Worm (Caenorhabditis elegans) whole organism, L1 larva: ENCODE results near the gene dmd-7.

Experiments used
- C04F5.9 ChIP-seq: sonication (generic microtip); optimal IDR thresholded peaks from 2 replicates; lab custom pipeline; 2016; ENCODE audit warnings: missing genetic modification characterization, missing compliant biosample characterization
- C34B4.2 ChIP-seq: sonication (generic microtip); optimal IDR thresholded peaks from 2 replicates; lab custom pipeline; 2017; ENCODE audit warnings: mild to moderate bottlenecking, missing genetic modification characterization, missing compliant biosample characterization
- alr-1 ChIP-seq: fragments of 200-800 bp; sonication (Bioruptor generic); optimal IDR thresholded peaks from 2 replicates; lab custom pipeline; 2018; ENCODE audit warnings: borderline replicate concordance, mild to moderate bottlenecking, missing genetic modification characterization, missing compliant biosample characterization
- aly-2 ChIP-seq: fragments of 150-350 bp; optimal IDR thresholded peaks from 2 replicates; lab custom pipeline; 2014; ENCODE audit warnings: missing biosample characterization, missing genetic modification characterization
- ama-1 ChIP-seq: fragments of 150-350 bp; optimal IDR thresholded peaks from 2 replicates; lab custom pipeline; 2014
- ceh-82 ChIP-seq, 3 experiments: fragments of 150-350 bp in 1 of 3; sonication (generic microtip) in 2 of 3; optimal IDR thresholded peaks; 2 replicates each; lab custom pipeline; 2014 to 2017; ENCODE audit warnings: missing biosample characterization in 3 of 3, missing genetic modification characterization in 3 of 3
- ceh-88 ChIP-seq: fragments of 200-800 bp; sonication (Bioruptor generic); IDR thresholded peaks from 2 replicates; pipeline ENCODE4 v1.3.6; 2022; ENCODE audit warnings: missing genetic modification characterization, missing compliant biosample characterization
- ceh-90 ChIP-seq: sonication (generic microtip); optimal IDR thresholded peaks from 2 replicates; lab custom pipeline; 2016; ENCODE audit warnings: missing genetic modification characterization, missing compliant biosample characterization
- dsc-1 ChIP-seq: sonication (generic microtip); optimal IDR thresholded peaks from 2 replicates; lab custom pipeline; 2016; ENCODE audit warnings: mild to moderate bottlenecking, missing genetic modification characterization, missing compliant biosample characterization
- efl-1 ChIP-seq, 4 experiments: fragments of 150-350 bp; optimal IDR thresholded peaks in 3 of 4; peaks in 1 of 4; 1 replicate in 1 of 4; 2 replicates in 3 of 4; lab custom pipeline; 2014; ENCODE audit warnings: missing biosample characterization in 2 of 4, missing genetic modification characterization in 2 of 4, missing genetic modification reagents in 2 of 4
- elt-3 ChIP-seq, 6 experiments: fragments of 150-350 bp in 1 of 6; sonication (generic microtip); optimal IDR thresholded peaks; 2 replicates each; lab custom pipeline; 2017 to 2018; ENCODE audit warnings: missing biosample characterization in 6 of 6, missing genetic modification characterization in 6 of 6, inconsistent platforms in 1 of 6
- fkh-10 ChIP-seq: sonication (generic microtip); optimal IDR thresholded peaks from 2 replicates; lab custom pipeline; 2017; ENCODE audit warnings: missing biosample characterization, missing genetic modification reagents, missing genetic modification characterization
- fkh-4 ChIP-seq: sonication (generic microtip); optimal IDR thresholded peaks from 2 replicates; lab custom pipeline; 2016; ENCODE audit warnings: missing compliant biosample characterization, missing genetic modification characterization, borderline replicate concordance
- fkh-8 ChIP-seq: sonication (generic microtip); optimal IDR thresholded peaks from 2 replicates; lab custom pipeline; 2016; ENCODE audit warnings: mild to moderate bottlenecking, missing genetic modification characterization, missing compliant biosample characterization
- fos-1 ChIP-seq: fragments of 150-350 bp; optimal IDR thresholded peaks from 2 replicates; lab custom pipeline; 2014; ENCODE audit warnings: missing biosample characterization, missing genetic modification characterization
- grh-1 ChIP-seq: fragments of 200-800 bp; sonication (Bioruptor generic); IDR thresholded peaks from 2 replicates; pipeline ENCODE4 v1.3.6; 2022; ENCODE audit warnings: missing genetic modification reagents, missing genetic modification characterization, missing compliant biosample characterization
- isw-1 ChIP-seq: fragments of 200-800 bp; sonication (Bioruptor generic); IDR thresholded peaks from 2 replicates; pipeline ENCODE4 v1.3.6; 2022; ENCODE audit warnings: missing genetic modification characterization, missing compliant biosample characterization
- jun-1 ChIP-seq: fragments of 150-350 bp; optimal IDR thresholded peaks from 2 replicates; lab custom pipeline; 2014; ENCODE audit warnings: missing biosample characterization, missing genetic modification reagents, missing genetic modification characterization
- lin-13 ChIP-seq: fragments of 150-350 bp; optimal IDR thresholded peaks from 2 replicates; lab custom pipeline; 2014; ENCODE audit warnings: missing biosample characterization, missing genetic modification reagents, missing genetic modification characterization
- lin-14 ChIP-seq: fragments of 200-800 bp; sonication (Bioruptor generic); optimal IDR thresholded peaks from 2 replicates; lab custom pipeline; 2018; ENCODE audit warnings: mild to moderate bottlenecking, missing genetic modification characterization, moderate library complexity, missing compliant biosample characterization
- lin-15B ChIP-seq: fragments of 150-350 bp; sonication (generic microtip); optimal IDR thresholded peaks from 3 replicates; lab custom pipeline; 2014; ENCODE audit warnings: missing biosample characterization, missing genetic modification characterization
- lin-35 ChIP-seq, 2 experiments: fragments of 150-350 bp; optimal IDR thresholded peaks; 2 replicates each; lab custom pipeline; 2014; ENCODE audit warnings: missing biosample characterization in 2 of 2, missing genetic modification characterization in 2 of 2, missing genetic modification reagents in 2 of 2
- lin-39 ChIP-seq: fragments of 150-350 bp; optimal IDR thresholded peaks from 2 replicates; lab custom pipeline; 2014; ENCODE audit warnings: missing biosample characterization, missing genetic modification reagents, missing genetic modification characterization
- lsy-2 ChIP-seq, 2 experiments: fragments of 150-350 bp; optimal IDR thresholded peaks; 2 replicates each; lab custom pipeline; 2014; ENCODE audit warnings: missing biosample characterization in 2 of 2, missing genetic modification characterization in 2 of 2
- mab-9 ChIP-seq: fragments of 200-800 bp; sonication (Bioruptor generic); IDR thresholded peaks from 2 replicates; pipeline ENCODE4 v1.3.6; 2022; ENCODE audit warnings: missing genetic modification reagents, missing genetic modification characterization, missing compliant biosample characterization
- mef-2 ChIP-seq: fragments of 150-350 bp; optimal IDR thresholded peaks from 2 replicates; lab custom pipeline; 2014; ENCODE audit warnings: missing biosample characterization, missing genetic modification characterization
- nhr-19 ChIP-seq: fragments of 200-800 bp; sonication (Bioruptor generic); conservative IDR thresholded peaks from 2 replicates; pipeline ENCODE4 v1.3.6; 2022; ENCODE audit warnings: missing genetic modification characterization, missing compliant biosample characterization
- nhr-237 ChIP-seq: fragments of 150-350 bp; optimal IDR thresholded peaks from 2 replicates; lab custom pipeline; 2014; ENCODE audit warnings: missing biosample characterization, missing genetic modification characterization
- nhr-47 ChIP-seq: sonication (generic microtip); optimal IDR thresholded peaks from 2 replicates; lab custom pipeline; 2016; ENCODE audit warnings: mild to moderate bottlenecking, missing genetic modification characterization, moderate library complexity, missing compliant biosample characterization
- nhr-76 ChIP-seq: sonication (generic microtip); optimal IDR thresholded peaks from 2 replicates; lab custom pipeline; 2017; ENCODE audit warnings: missing biosample characterization, missing genetic modification characterization
- nhr-85 ChIP-seq: sonication (generic microtip); peaks from one replicate; lab custom pipeline; 2016; ENCODE audit warnings: missing genetic modification characterization, inconsistent platforms, missing compliant biosample characterization
- pag-3 ChIP-seq: sonication (generic microtip); optimal IDR thresholded peaks from 2 replicates; lab custom pipeline; 2017; ENCODE audit warnings: missing genetic modification characterization, mild to moderate bottlenecking, missing compliant biosample characterization, antibody characterized with exemption, borderline replicate concordance; ENCODE audit not compliant: insufficient read depth
- rnt-1 ChIP-seq: sonication (generic microtip); optimal IDR thresholded peaks from 2 replicates; lab custom pipeline; 2016; ENCODE audit warnings: mild to moderate bottlenecking, missing genetic modification characterization, moderate library complexity, missing compliant biosample characterization
- snu-23 ChIP-seq: sonication (generic microtip); optimal IDR thresholded peaks from 2 replicates; lab custom pipeline; 2016; ENCODE audit warnings: missing genetic modification characterization, missing compliant biosample characterization
- sox-4 ChIP-seq: sonication (generic microtip); optimal IDR thresholded peaks from 2 replicates; lab custom pipeline; 2016; ENCODE audit warnings: missing genetic modification characterization, missing compliant biosample characterization
- sptf-1 ChIP-seq: fragments of 150-350 bp; optimal IDR thresholded peaks from 2 replicates; lab custom pipeline; 2014; ENCODE audit warnings: missing biosample characterization, missing genetic modification characterization
- swsn-7 ChIP-seq: sonication (generic microtip); optimal IDR thresholded peaks from 2 replicates; lab custom pipeline; 2016; ENCODE audit warnings: missing genetic modification characterization, missing compliant biosample characterization
- tbx-2 ChIP-seq: sonication (generic microtip); optimal IDR thresholded peaks from 2 replicates; lab custom pipeline; 2016; ENCODE audit warnings: missing genetic modification characterization, missing compliant biosample characterization
- tlp-1 ChIP-seq: fragments of 150-350 bp; optimal IDR thresholded peaks from 2 replicates; lab custom pipeline; 2014; ENCODE audit warnings: missing biosample characterization, missing genetic modification characterization
- unc-130 ChIP-seq: fragments of 150-350 bp; optimal IDR thresholded peaks from 2 replicates; lab custom pipeline; 2017; ENCODE audit warnings: missing biosample characterization, missing genetic modification characterization, inconsistent platforms
- unc-62 ChIP-seq: fragments of 150-350 bp; optimal IDR thresholded peaks from 2 replicates; lab custom pipeline; 2014; ENCODE audit warnings: missing biosample characterization, missing genetic modification reagents, missing genetic modification characterization
- unc-86 ChIP-seq: sonication (generic microtip); optimal IDR thresholded peaks from 2 replicates; lab custom pipeline; 2016; ENCODE audit warnings: missing genetic modification characterization, missing compliant biosample characterization
- zag-1 ChIP-seq: fragments of 150-350 bp; optimal IDR thresholded peaks from 2 replicates; lab custom pipeline; 2014; ENCODE audit warnings: missing biosample characterization, missing genetic modification characterization
- zip-4 ChIP-seq: fragments of 200-800 bp; sonication (Bioruptor generic); optimal IDR thresholded peaks from 2 replicates; lab custom pipeline; 2018; ENCODE audit warnings: mild to moderate bottlenecking, missing genetic modification characterization, moderate library complexity, missing compliant biosample characterization
- ztf-11 ChIP-seq, 2 experiments: sonication (generic microtip); optimal IDR thresholded peaks; 2 replicates each; lab custom pipeline; 2016 to 2017; ENCODE audit warnings: missing genetic modification characterization in 2 of 2, missing biosample characterization in 1 of 2, missing compliant biosample characterization in 1 of 2
- ztf-4 ChIP-seq: fragments of 150-350 bp; optimal IDR thresholded peaks from 2 replicates; lab custom pipeline; 2014; ENCODE audit warnings: missing biosample characterization, missing genetic modification characterization

Gene dmd-7

DNA sequence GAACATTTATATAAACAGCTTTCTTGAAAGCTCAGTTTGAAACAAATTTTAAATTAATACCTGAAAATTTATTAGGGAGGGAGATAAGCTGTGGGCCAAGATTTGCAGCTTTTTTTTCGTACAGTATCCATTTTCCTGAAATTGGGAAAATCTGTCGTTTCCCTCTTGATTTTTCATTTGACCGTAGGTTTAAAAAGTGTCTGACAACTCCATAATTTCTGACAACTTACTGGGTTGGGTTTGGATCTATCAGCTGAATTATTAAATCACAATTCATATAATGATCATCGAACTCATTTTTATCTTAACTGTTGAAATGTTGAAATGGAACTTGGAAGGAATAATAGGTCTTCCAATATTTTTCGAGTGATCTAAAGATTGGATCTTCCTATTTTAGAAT is 26.0 kb upstream of the dmd-7 start (continued):
- TF ChIP-seq nhr-76 (tag; lab: Kevin White, UChicago) (no peak), lin-35 (GFP tag; optimal IDR thresholded peaks at IDR 0.05; lab: Kevin White, UChicago) (peak in 1 of 2 experiments; percentile 11), sox-4 (tag; lab: Kevin White, UChicago) (no peak), nhr-47 (tag; lab: Kevin White, UChicago) (no peak), mef-2 (tag; lab: Kevin White, UChicago) (no peak), sptf-1 (tag; lab: Kevin White, UChicago) (no peak), ceh-82 (tag; optimal IDR thresholded peaks at IDR 0.05; lab: Kevin White, UChicago) (no peak), elt-3 (tag; optimal IDR thresholded peaks at IDR 0.05; lab: Kevin White, UChicago) (peak in 1 of 6 experiments; percentile 44), tbx-2 (tag; lab: Kevin White, UChicago) (peak; percentile 13), nhr-237 (no peak), ztf-4 (tag; lab: Kevin White, UChicago) (peak; percentile 10), lin-14 (peak; percentile 35), swsn-7 (tag; lab: Kevin White, UChicago) (no peak), mab-9 (GFP tag; lab: Robert Waterston, UW) (peak; percentile 30; the same call in 1 of the 2 replicates), C34B4.2 (no peak), fos-1 (no peak), jun-1 (no peak), nhr-85 (tag; lab: Kevin White, UChicago) (no peak), pag-3 (tag; lab: Kevin White, UChicago) (no peak), C04F5.9 (tag; lab: Kevin White, UChicago) (no peak), isw-1 (GFP tag; lab: Robert Waterston, UW) (no peak), ztf-11 (tag; optimal IDR thresholded peaks at IDR 0.05; lab: Kevin White, UChicago) (no peak), unc-62 (no peak), fkh-10 (GFP tag; lab: Kevin White, UChicago) (no peak), ceh-88 (GFP tag; lab: Robert Waterston, UW) (no peak), zag-1 (no peak), zip-4 (no peak), nhr-19 (GFP tag; lab: Robert Waterston, UW) (no peak), unc-86 (tag; lab: Kevin White, UChicago) (no peak), fkh-4 (tag; lab: Kevin White, UChicago) (no peak), fkh-8 (no peak), lin-39 (no peak), dsc-1 (tag; lab: Kevin White, UChicago) (peak; percentile 16), ceh-90 (tag; lab: Kevin White, UChicago) (no peak), lin-13 (no peak), lsy-2 (tag; optimal IDR thresholded peaks at IDR 0.05; lab: Kevin White, UChicago) (peak in 1 of 2 experiments; percentile 48), unc-130 (tag; lab: Kevin White, UChicago) (no peak), aly-2 (tag; lab: Kevin White, UChicago) (no peak), tlp-1 (tag; lab: Kevin White, UChicago) (no peak), lin-15B (no peak), alr-1 (no peak)

DNA sequence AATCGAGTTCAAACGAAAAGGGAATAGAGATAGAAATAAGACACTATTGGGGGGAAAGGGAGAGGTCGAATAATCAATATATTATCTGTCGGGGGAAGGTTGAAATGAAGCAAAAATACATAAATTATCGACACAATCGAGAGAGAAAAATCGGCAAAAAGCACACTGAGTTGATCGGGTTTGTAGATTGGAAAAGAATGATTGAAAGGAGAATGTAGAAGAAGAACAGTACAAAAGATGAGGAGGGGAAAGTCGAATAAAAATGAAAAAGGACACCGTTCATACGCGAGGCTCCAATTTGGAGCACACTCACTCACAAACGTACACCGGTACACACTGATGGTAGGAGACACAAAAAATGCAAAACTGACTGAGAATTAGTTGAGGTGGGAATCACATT is 25.4 kb upstream of the dmd-7 start:
- TF ChIP-seq aly-2 (tag; lab: Kevin White, UChicago): peak; percentile 24
- no peak for TF ChIP-seq rnt-1 (tag; lab: Kevin White, UChicago)
- peak in 1 of 2 experiments; percentile 8 for TF ChIP-seq efl-1 (optimal IDR thresholded peaks at IDR 0.05; lab: Kevin White, UChicago)
- no peak for TF ChIP-seq efl-1 (GFP tag; optimal IDR thresholded peaks at IDR 0.05 in 1 of 2; lab: Kevin White, UChicago)
- no peak for TF ChIP-seq grh-1 (GFP tag; lab: Robert Waterston, UW)
- TF ChIP-seq nhr-85 (tag; lab: Kevin White, UChicago): peak; percentile 58
- TF ChIP-seq ama-1 (lab: Kevin White, UChicago): peak; percentile 41
- TF ChIP-seq snu-23 (GFP tag; lab: Kevin White, UChicago): peak; percentile 12
